Worm (Caenorhabditis elegans) whole organism, L1 larva: ENCODE measurements around the gene ZK1098.12.

Source experiments
- C34B4.2 ChIP-seq: sonication (generic microtip); optimal IDR thresholded peaks from 2 replicates; lab custom pipeline; 2017; ENCODE audit warnings: mild to moderate bottlenecking, missing genetic modification characterization, missing compliant biosample characterization
- F16B12.6 ChIP-seq: fragments of 150-350 bp; optimal IDR thresholded peaks from 2 replicates; lab custom pipeline; 2014; ENCODE audit warnings: missing biosample characterization, missing genetic modification characterization
- aly-2 ChIP-seq: fragments of 150-350 bp; optimal IDR thresholded peaks from 2 replicates; lab custom pipeline; 2014; ENCODE audit warnings: missing biosample characterization, missing genetic modification characterization
- ama-1 ChIP-seq: fragments of 150-350 bp; optimal IDR thresholded peaks from 2 replicates; lab custom pipeline; 2014
- blmp-1 ChIP-seq: fragments of 150-350 bp; optimal IDR thresholded peaks from 2 replicates; lab custom pipeline; 2014; ENCODE audit warnings: missing biosample characterization, missing genetic modification characterization
- ceh-8 ChIP-seq: fragments of 200-800 bp; sonication (Bioruptor generic); optimal IDR thresholded peaks from 2 replicates; lab custom pipeline; 2018; ENCODE audit warnings: mild to moderate bottlenecking, missing genetic modification characterization, moderate library complexity, missing compliant biosample characterization
- ceh-82 ChIP-seq, 3 experiments: fragments of 150-350 bp in 1 of 3; sonication (generic microtip) in 2 of 3; optimal IDR thresholded peaks; 2 replicates each; lab custom pipeline; 2014 to 2017; ENCODE audit warnings: missing biosample characterization in 3 of 3, missing genetic modification characterization in 3 of 3
- ceh-90 ChIP-seq: sonication (generic microtip); optimal IDR thresholded peaks from 2 replicates; lab custom pipeline; 2016; ENCODE audit warnings: missing genetic modification characterization, missing compliant biosample characterization
- ces-1 ChIP-seq: fragments of 150-350 bp; optimal IDR thresholded peaks from 2 replicates; lab custom pipeline; 2014; ENCODE audit warnings: missing biosample characterization, missing genetic modification reagents, missing genetic modification characterization
- efl-3 ChIP-seq: fragments of 200-800 bp; sonication (Bioruptor generic); optimal IDR thresholded peaks from 2 replicates; lab custom pipeline; 2018; ENCODE audit warnings: mild to moderate bottlenecking, missing genetic modification characterization, missing compliant biosample characterization
- egl-13 ChIP-seq: sonication (generic microtip); optimal IDR thresholded peaks from 2 replicates; lab custom pipeline; 2016; ENCODE audit warnings: missing genotype, missing genetic modification reagents, missing genetic modification characterization, missing compliant biosample characterization
- egl-27 ChIP-seq, 2 experiments: fragments of 150-350 bp in 1 of 2; sonication (generic microtip); optimal IDR thresholded peaks; 3 replicates each; lab custom pipeline; 2017 to 2018; ENCODE audit warnings: missing biosample characterization in 2 of 2, missing genetic modification characterization in 2 of 2, missing genetic modification reagents in 2 of 2
- grh-1 ChIP-seq: fragments of 200-800 bp; sonication (Bioruptor generic); IDR thresholded peaks from 2 replicates; pipeline ENCODE4 v1.3.6; 2022; ENCODE audit warnings: missing genetic modification reagents, missing genetic modification characterization, missing compliant biosample characterization
- jun-1 ChIP-seq: fragments of 150-350 bp; optimal IDR thresholded peaks from 2 replicates; lab custom pipeline; 2014; ENCODE audit warnings: missing biosample characterization, missing genetic modification reagents, missing genetic modification characterization
- lir-3 ChIP-seq: sonication (generic microtip); optimal IDR thresholded peaks from 2 replicates; lab custom pipeline; 2016; ENCODE audit warnings: mild to moderate bottlenecking, missing genetic modification characterization, moderate library complexity, missing compliant biosample characterization; ENCODE audit not compliant: poor library complexity
- mdl-1 ChIP-seq, 2 experiments: fragments of 150-350 bp; optimal IDR thresholded peaks; 2 replicates each; lab custom pipeline; 2014 to 2017; ENCODE audit warnings: missing biosample characterization in 2 of 2, missing genetic modification characterization in 2 of 2, inconsistent platforms in 1 of 2
- mef-2 ChIP-seq: fragments of 150-350 bp; optimal IDR thresholded peaks from 2 replicates; lab custom pipeline; 2014; ENCODE audit warnings: missing biosample characterization, missing genetic modification characterization
- mep-1 ChIP-seq: fragments of 150-350 bp; optimal IDR thresholded peaks from 2 replicates; lab custom pipeline; 2014; ENCODE audit warnings: missing biosample characterization, missing genetic modification characterization
- nhr-11 ChIP-seq: fragments of 150-350 bp; optimal IDR thresholded peaks from 2 replicates; lab custom pipeline; 2014; ENCODE audit warnings: missing biosample characterization, missing genetic modification characterization
- nhr-12 ChIP-seq: sonication (generic microtip); optimal IDR thresholded peaks from 2 replicates; lab custom pipeline; 2017; ENCODE audit warnings: missing biosample characterization, missing genetic modification characterization
- nhr-47 ChIP-seq: sonication (generic microtip); optimal IDR thresholded peaks from 2 replicates; lab custom pipeline; 2016; ENCODE audit warnings: mild to moderate bottlenecking, missing genetic modification characterization, moderate library complexity, missing compliant biosample characterization
- nhr-76 ChIP-seq: sonication (generic microtip); optimal IDR thresholded peaks from 2 replicates; lab custom pipeline; 2017; ENCODE audit warnings: missing biosample characterization, missing genetic modification characterization
- nhr-84 ChIP-seq: sonication (generic microtip); optimal IDR thresholded peaks from 2 replicates; lab custom pipeline; 2017; ENCODE audit warnings: missing biosample characterization, missing genetic modification characterization
- pqm-1 ChIP-seq: sonication (generic microtip); optimal IDR thresholded peaks from 3 replicates; lab custom pipeline; 2017; ENCODE audit warnings: missing biosample characterization, missing genetic modification characterization
- skn-1 ChIP-seq: fragments of 150-350 bp; optimal IDR thresholded peaks from 2 replicates; lab custom pipeline; 2014; ENCODE audit warnings: missing biosample characterization, missing genetic modification characterization
- sox-4 ChIP-seq: sonication (generic microtip); optimal IDR thresholded peaks from 2 replicates; lab custom pipeline; 2016; ENCODE audit warnings: missing genetic modification characterization, missing compliant biosample characterization
- sptf-1 ChIP-seq: fragments of 150-350 bp; optimal IDR thresholded peaks from 2 replicates; lab custom pipeline; 2014; ENCODE audit warnings: missing biosample characterization, missing genetic modification characterization
- sup-37 ChIP-seq: fragments of 200-800 bp; sonication (Bioruptor generic); optimal IDR thresholded peaks from 2 replicates; lab custom pipeline; 2018; ENCODE audit warnings: mild to moderate bottlenecking, missing genetic modification characterization, missing compliant biosample characterization
- swsn-7 ChIP-seq: sonication (generic microtip); optimal IDR thresholded peaks from 2 replicates; lab custom pipeline; 2016; ENCODE audit warnings: missing genetic modification characterization, missing compliant biosample characterization
- tbx-2 ChIP-seq: sonication (generic microtip); optimal IDR thresholded peaks from 2 replicates; lab custom pipeline; 2016; ENCODE audit warnings: missing genetic modification characterization, missing compliant biosample characterization
- unc-62 ChIP-seq: fragments of 150-350 bp; optimal IDR thresholded peaks from 2 replicates; lab custom pipeline; 2014; ENCODE audit warnings: missing biosample characterization, missing genetic modification reagents, missing genetic modification characterization
- zip-4 ChIP-seq: fragments of 200-800 bp; sonication (Bioruptor generic); optimal IDR thresholded peaks from 2 replicates; lab custom pipeline; 2018; ENCODE audit warnings: mild to moderate bottlenecking, missing genetic modification characterization, moderate library complexity, missing compliant biosample characterization
- ztf-11 ChIP-seq, 2 experiments: sonication (generic microtip); optimal IDR thresholded peaks; 2 replicates each; lab custom pipeline; 2016 to 2017; ENCODE audit warnings: missing genetic modification characterization in 2 of 2, missing biosample characterization in 1 of 2, missing compliant biosample characterization in 1 of 2

ZK1098.12 gene

DNA sequence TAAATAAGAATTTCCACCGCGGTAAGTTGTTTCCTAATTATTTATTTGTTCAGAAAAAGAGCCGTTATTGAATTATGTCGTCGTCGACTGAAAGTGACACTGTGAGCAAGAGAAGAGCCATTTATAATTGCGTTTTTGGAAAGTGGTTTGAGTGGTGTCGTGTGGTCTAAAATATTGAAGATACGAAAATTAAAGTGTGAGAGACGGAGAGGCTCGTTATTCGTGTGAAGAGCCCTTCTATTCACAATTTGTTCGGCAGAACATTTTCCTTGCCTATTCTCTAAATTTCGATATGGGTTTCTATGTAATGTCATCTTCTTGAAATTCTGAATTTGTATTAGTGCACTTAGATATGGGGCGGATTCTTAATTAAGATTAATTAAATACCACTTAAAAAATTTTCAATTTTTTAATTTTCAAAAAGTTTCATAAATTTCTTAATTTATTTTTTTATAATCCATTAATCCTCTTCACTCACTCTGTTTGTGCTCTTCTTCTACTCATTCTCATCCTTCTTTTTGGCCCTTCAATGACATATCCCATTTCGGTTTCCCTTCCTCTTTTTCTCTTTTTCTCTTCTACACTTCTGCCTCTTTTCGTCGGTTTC lies 35.1 kb upstream of the ZK1098.12 start (continued):
- no peak for TF ChIP-seq zip-4 (GFP tag; lab: Kevin White, UChicago)
- TF ChIP-seq ceh-8, result no peak
- TF ChIP-seq egl-13, result no peak
- no peak for TF ChIP-seq mdl-1 (tag; optimal IDR thresholded peaks at IDR 0.05; lab: Kevin White, UChicago)
- TF ChIP-seq nhr-84 (tag; lab: Kevin White, UChicago), result no peak
- no peak for TF ChIP-seq pqm-1 (tag; lab: Kevin White, UChicago)
- TF ChIP-seq F16B12.6 (tag; lab: Kevin White, UChicago), result no peak

DNA sequence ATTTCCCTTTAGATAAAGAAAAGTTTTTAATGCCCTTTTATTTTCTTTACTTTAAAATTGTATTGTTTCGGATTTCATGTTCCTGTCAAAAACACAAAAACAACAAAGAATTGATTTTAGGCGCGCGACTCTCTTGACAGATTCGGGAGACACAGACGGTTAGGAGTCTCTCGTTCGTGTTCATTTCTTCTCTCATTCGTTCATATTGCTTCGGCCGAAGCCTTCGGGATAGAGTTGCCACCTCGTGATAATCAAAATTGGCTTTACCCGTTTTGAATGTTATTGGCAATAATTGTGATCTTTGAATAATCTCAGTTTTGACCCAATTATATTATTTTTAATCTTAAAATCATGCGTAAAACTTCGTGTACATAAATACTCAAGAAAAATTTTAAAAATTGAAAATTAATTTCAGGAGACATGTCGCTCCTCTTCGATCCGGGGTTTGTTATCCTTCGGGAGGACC lies 33.8 kb upstream of the ZK1098.12 start, which contains the start of gene F55H2.5:
TSS of gene F55H2.5 (plus strand) at position 416 of the 466 bp plus-strand sequence.
- TF ChIP-seq skn-1 (tag; lab: Kevin White, UChicago) (no peak), grh-1 (GFP tag; lab: Robert Waterston, UW) (no peak), ceh-8 (no peak), swsn-7 (tag; lab: Kevin White, UChicago) (no peak), ceh-82 (tag; optimal IDR thresholded peaks at IDR 0.05; lab: Kevin White, UChicago) (no peak)

DNA sequence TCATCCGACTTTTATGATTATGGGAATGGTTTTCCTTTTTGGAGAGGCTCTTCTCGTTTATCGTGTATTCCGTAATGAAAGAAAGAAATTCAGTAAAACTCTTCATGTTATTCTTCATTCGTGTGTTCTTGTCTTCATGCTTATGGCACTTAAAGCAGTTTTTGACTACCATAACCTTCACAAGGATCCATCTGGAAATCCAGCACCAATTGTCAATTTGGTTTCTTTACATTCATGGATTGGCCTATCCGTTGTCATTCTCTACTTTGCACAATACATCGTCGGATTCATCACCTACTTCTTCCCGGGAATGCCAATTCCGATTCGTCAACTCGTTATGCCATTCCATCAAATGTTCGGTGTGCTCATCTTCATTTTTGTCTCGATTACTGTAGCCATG lies 33.3 kb upstream of the ZK1098.12 start:
- TF ChIP-seq ces-1 (GFP tag; lab: Kevin White, UChicago) (no peak), C34B4.2 (tag; lab: Kevin White, UChicago) (no peak), ztf-11 (tag; optimal IDR thresholded peaks at IDR 0.05; lab: Kevin White, UChicago) (no peak), aly-2 (tag; lab: Kevin White, UChicago) (no peak), swsn-7 (tag; lab: Kevin White, UChicago) (no peak), mef-2 (tag; lab: Kevin White, UChicago) (no peak), unc-62 (GFP tag; lab: Kevin White, UChicago) (no peak), sptf-1 (tag; lab: Kevin White, UChicago) (no peak), nhr-76 (tag; lab: Kevin White, UChicago) (no peak)

DNA sequence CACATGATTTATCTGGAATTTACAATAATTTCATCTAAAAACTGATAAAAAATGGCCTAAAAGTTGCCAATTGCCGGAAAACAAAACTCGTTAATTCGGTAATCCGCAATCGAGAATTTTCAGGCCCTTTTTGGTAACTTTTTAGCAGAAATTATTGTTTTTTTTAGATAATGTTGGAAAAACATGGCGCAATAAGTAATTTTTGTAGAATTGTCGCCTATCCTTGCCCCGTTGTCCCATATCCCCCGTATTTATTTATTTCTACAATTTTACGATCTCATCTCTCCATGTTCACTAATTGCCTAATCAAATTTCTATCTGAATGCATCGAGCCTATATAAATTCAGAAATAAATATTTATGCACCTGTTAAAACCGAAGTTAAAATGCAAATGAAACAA lies 31.9 kb upstream of the ZK1098.12 start:
- no peak for TF ChIP-seq lir-3 (tag; lab: Kevin White, UChicago)
- TF ChIP-seq mep-1 (tag; lab: Kevin White, UChicago), result no peak
- no peak for TF ChIP-seq ama-1 (lab: Kevin White, UChicago)
- no peak for TF ChIP-seq tbx-2
- TF ChIP-seq nhr-12 (tag; lab: Kevin White, UChicago), result no peak
- TF ChIP-seq sox-4, result no peak
- no peak for TF ChIP-seq ceh-90 (tag; lab: Kevin White, UChicago)
- no peak for TF ChIP-seq egl-27 (tag; optimal IDR thresholded peaks at IDR 0.05; lab: Kevin White, UChicago)
- TF ChIP-seq, all 84 proteins: peak for 0

DNA sequence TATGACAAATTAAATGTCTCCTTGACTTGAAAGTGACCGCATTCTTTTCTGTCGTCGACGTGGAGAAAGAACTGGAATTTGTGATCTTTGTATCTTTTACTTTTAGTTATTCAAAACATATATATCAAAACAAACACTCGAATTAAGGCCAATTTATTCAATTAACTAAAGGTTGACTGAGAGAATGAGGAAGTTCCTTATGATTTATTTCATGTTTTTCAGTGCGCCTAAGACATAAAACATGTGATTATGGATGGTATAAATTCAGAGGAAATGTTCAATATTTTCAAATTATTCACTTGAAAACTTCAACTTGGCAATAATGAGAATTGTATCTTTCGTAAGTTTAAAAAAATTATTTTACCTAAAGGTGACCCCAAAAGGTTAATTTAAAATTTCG lies 31.4 kb upstream of the ZK1098.12 start, which contains the start of gene F55H2.8:
TSS of gene F55H2.8 (plus strand) at position 301 of the 400 bp plus-strand sequence.
- TF ChIP-seq egl-13 (no peak), zip-4 (GFP tag; lab: Kevin White, UChicago) (no peak), lir-3 (tag; lab: Kevin White, UChicago) (no peak), efl-3 (GFP tag; lab: Kevin White, UChicago) (no peak), sup-37 (GFP tag; lab: Kevin White, UChicago) (no peak)

DNA sequence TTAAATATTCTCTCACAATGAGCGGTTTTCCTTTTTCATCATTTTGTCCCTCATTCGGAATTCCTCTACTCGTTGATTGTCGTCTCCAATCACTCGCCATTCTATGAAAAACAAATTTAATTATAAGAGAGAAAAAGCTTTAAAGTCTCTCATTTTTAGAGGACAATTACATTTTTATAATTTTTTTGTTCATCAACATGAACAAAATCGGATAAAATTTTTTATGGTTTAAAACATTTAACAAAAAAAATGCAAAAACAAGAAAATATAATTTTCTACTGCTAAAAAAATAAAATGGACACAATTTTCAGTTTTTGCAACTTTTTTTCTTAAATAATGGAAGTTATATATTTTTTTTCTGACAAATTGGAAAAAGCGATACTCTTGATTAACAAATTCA lies 28.8 kb upstream of the ZK1098.12 start, which contains the start of gene F55H2.7:
TSS of gene F55H2.7 (minus strand) at position 101 of the 400 bp plus-strand sequence.
- TF ChIP-seq blmp-1 (tag; lab: Kevin White, UChicago) (no peak), nhr-47 (no peak), ces-1 (GFP tag; lab: Kevin White, UChicago) (no peak), jun-1 (tag; lab: Kevin White, UChicago) (no peak), nhr-11 (tag; lab: Kevin White, UChicago) (no peak)
